Fruit fly (Drosophila melanogaster): ENCODE data around the gene Bacc.
A peak's percentile ranks its signal among the peaks of the same experiment; 100 is the strongest.

The Bacc gene

dm6 chr2L:2751904-2752459, at the start of gene Bacc:
Gene Bacc (plus strand): TSS chr2L:2752445.
- no peak for TF ChIP-seq cic (GFP tag; optimal IDR thresholded peaks at IDR 0.05)
- TF ChIP-seq kay (GFP tag; ENCODE audit: borderline replicate concordance): no peak
- peak; percentile 76 for TF ChIP-seq CG1620 (GFP tag; optimal IDR thresholded peaks at IDR 0.05)
- TF ChIP-seq CG12768 (GFP tag; optimal IDR thresholded peaks at IDR 0.05): peak; percentile 78
- peak; percentile 89 for TF ChIP-seq bab1 (GFP tag; optimal IDR thresholded peaks at IDR 0.05)
- peak; percentile 96 for TF ChIP-seq CG11617 (GFP tag; optimal IDR thresholded peaks at IDR 0.05)
- TF ChIP-seq Clk (GFP tag; optimal IDR thresholded peaks at IDR 0.05): peak; percentile 84
- TF ChIP-seq Crg-1 (GFP tag; optimal IDR thresholded peaks at IDR 0.05): peak; percentile 74
- peak; percentile 96 for TF ChIP-seq CG5204 (GFP tag; optimal IDR thresholded peaks at IDR 0.05)
- peak; percentile 91 for TF ChIP-seq CG7101 (tag; optimal IDR thresholded peaks at IDR 0.05)
- peak; percentile 63 for TF ChIP-seq ovo (GFP tag; optimal IDR thresholded peaks at IDR 0.05)
- peak; percentile 90 for TF ChIP-seq Hr96 (GFP tag; optimal IDR thresholded peaks at IDR 0.05)
- TF ChIP-seq cnc (optimal IDR thresholded peaks at IDR 0.05): no peak
- TF ChIP-seq tj (GFP tag; optimal IDR thresholded peaks at IDR 0.05): peak; percentile 81
- TF ChIP-seq Mnt (GFP tag; optimal IDR thresholded peaks at IDR 0.05): peak; percentile 30
- TF ChIP-seq CG14711 (tag; optimal IDR thresholded peaks at IDR 0.05): peak; percentile 76
- peak; percentile 87 for TF ChIP-seq toe (GFP tag; optimal IDR thresholded peaks at IDR 0.05)
- TF ChIP-seq CG7045 (GFP tag; optimal IDR thresholded peaks at IDR 0.05): peak; percentile 93
- TF ChIP-seq CG33017 (tag; optimal IDR thresholded peaks at IDR 0.05): peak; percentile 87
- TF ChIP-seq pad (GFP tag; optimal IDR thresholded peaks at IDR 0.05): peak; percentile 77

dm6 chr2L:2720368-2720767, 31.9 kb upstream of the Bacc start:
- no peak for TF ChIP-seq kay (GFP tag; ENCODE audit: borderline replicate concordance)
- no peak for TF ChIP-seq CG33017 (tag; optimal IDR thresholded peaks at IDR 0.05)
- TF ChIP-seq CG12768 (GFP tag; optimal IDR thresholded peaks at IDR 0.05): no peak
- no peak for TF ChIP-seq bab1 (GFP tag; optimal IDR thresholded peaks at IDR 0.05)
- no peak for TF ChIP-seq pad (GFP tag; optimal IDR thresholded peaks at IDR 0.05)

dm6 chr2L:2721317-2721716, 30.9 kb upstream of the Bacc start:
- TF ChIP-seq Clk (GFP tag; optimal IDR thresholded peaks at IDR 0.05): no peak
- TF ChIP-seq pad (GFP tag; optimal IDR thresholded peaks at IDR 0.05): no peak

dm6 chr2L:2723100-2723499, 29.1 kb upstream of the Bacc start:
- TF ChIP-seq Clk (GFP tag; optimal IDR thresholded peaks at IDR 0.05) (no peak), pad (GFP tag; optimal IDR thresholded peaks at IDR 0.05) (no peak), CG14711 (tag; optimal IDR thresholded peaks at IDR 0.05) (no peak), Mnt (GFP tag; optimal IDR thresholded peaks at IDR 0.05) (no peak), CG7045 (GFP tag; optimal IDR thresholded peaks at IDR 0.05) (no peak), cnc (optimal IDR thresholded peaks at IDR 0.05) (no peak), tj (GFP tag; optimal IDR thresholded peaks at IDR 0.05) (no peak), CG1620 (GFP tag; optimal IDR thresholded peaks at IDR 0.05) (no peak)

- TF ChIP-seq CG11617 (GFP tag; optimal IDR thresholded peaks at IDR 0.05) (no peak), bab1 (GFP tag; optimal IDR thresholded peaks at IDR 0.05) (no peak), CG7045 (GFP tag; optimal IDR thresholded peaks at IDR 0.05) (no peak), Hr96 (GFP tag; optimal IDR thresholded peaks at IDR 0.05) (no peak), CG5204 (GFP tag; optimal IDR thresholded peaks at IDR 0.05) (no peak), Clk (GFP tag; optimal IDR thresholded peaks at IDR 0.05) (no peak), Crg-1 (GFP tag; optimal IDR thresholded peaks at IDR 0.05) (no peak), CG12768 (GFP tag; optimal IDR thresholded peaks at IDR 0.05) (no peak), kay (GFP tag; ENCODE audit: borderline replicate concordance) (no peak), CG1620 (GFP tag; optimal IDR thresholded peaks at IDR 0.05) (no peak)
These were observed 27.8 kb upstream of the Bacc start for dm6 chr2L:2724459-2724858.

- TF ChIP-seq CG7045 (GFP tag; optimal IDR thresholded peaks at IDR 0.05): no peak
- TF ChIP-seq CG1620 (GFP tag; optimal IDR thresholded peaks at IDR 0.05): no peak
- no peak for TF ChIP-seq Clk (GFP tag; optimal IDR thresholded peaks at IDR 0.05)
- no peak for TF ChIP-seq pad (GFP tag; optimal IDR thresholded peaks at IDR 0.05)
- TF ChIP-seq Hr96 (GFP tag; optimal IDR thresholded peaks at IDR 0.05): no peak
- TF ChIP-seq Mnt (GFP tag; optimal IDR thresholded peaks at IDR 0.05): no peak
- TF ChIP-seq kay (GFP tag; ENCODE audit: borderline replicate concordance): no peak
- TF ChIP-seq CG14711 (tag; optimal IDR thresholded peaks at IDR 0.05): no peak
- no peak for TF ChIP-seq CG11617 (GFP tag; optimal IDR thresholded peaks at IDR 0.05)
These were observed 26.9 kb upstream of the Bacc start, which contains the start of gene CG31689 for dm6 chr2L:2725374-2725773. Gene CG31689 (plus strand): TSS chr2L:2725674.

- TF ChIP-seq CG14711 (tag; optimal IDR thresholded peaks at IDR 0.05): no peak
- TF ChIP-seq cnc (optimal IDR thresholded peaks at IDR 0.05): no peak
- TF ChIP-seq cic (GFP tag; optimal IDR thresholded peaks at IDR 0.05): no peak
- TF ChIP-seq tj (GFP tag; optimal IDR thresholded peaks at IDR 0.05): no peak
- no peak for TF ChIP-seq toe (GFP tag; optimal IDR thresholded peaks at IDR 0.05)
- TF ChIP-seq bab1 (GFP tag; optimal IDR thresholded peaks at IDR 0.05): no peak
- no peak for TF ChIP-seq CG1620 (GFP tag; optimal IDR thresholded peaks at IDR 0.05)
- TF ChIP-seq Mnt (GFP tag; optimal IDR thresholded peaks at IDR 0.05): no peak
- TF ChIP-seq CG11617 (GFP tag; optimal IDR thresholded peaks at IDR 0.05): no peak
- TF ChIP-seq CG5204 (GFP tag; optimal IDR thresholded peaks at IDR 0.05): no peak
- TF ChIP-seq CG33017 (tag; optimal IDR thresholded peaks at IDR 0.05): no peak
- TF ChIP-seq Hr96 (GFP tag; optimal IDR thresholded peaks at IDR 0.05): no peak
- no peak for TF ChIP-seq CG7045 (GFP tag; optimal IDR thresholded peaks at IDR 0.05)
- TF ChIP-seq Crg-1 (GFP tag; optimal IDR thresholded peaks at IDR 0.05): no peak
These were observed 24.9 kb upstream of the Bacc start for dm6 chr2L:2727364-2727763.

Measured in whole organism, adult.